Fruit fly (Drosophila melanogaster) whole organism, prepupa: ENCODE results near the gene CG6398.

ENCODE experiments used
- CG10669 ChIP-seq: fragments of 200-800 bp; sonication (Bioruptor generic); optimal IDR thresholded peaks from 3 replicates; lab custom pipeline; 2018; ENCODE audit warnings: missing biosample characterization, mild to moderate bottlenecking, missing genetic modification characterization, moderate library complexity
- CG4318 ChIP-seq: fragments of 200-800 bp; sonication (Bioruptor generic); optimal IDR thresholded peaks from 3 replicates; lab custom pipeline; 2017; ENCODE audit warnings: missing biosample characterization, mild to moderate bottlenecking, missing genetic modification characterization
- CG6163 ChIP-seq: fragments of 200-800 bp; sonication (Bioruptor generic); IDR thresholded peaks from 3 replicates; pipeline ENCODE4 v1.3.6; 2022; ENCODE audit warnings: missing biosample characterization, missing genetic modification characterization
- CG6792 ChIP-seq: fragments of 200-800 bp; sonication (Bioruptor generic); optimal IDR thresholded peaks from 3 replicates; lab custom pipeline; 2016; ENCODE audit warnings: missing biosample characterization, missing genetic modification characterization
- CG9139 ChIP-seq: fragments of 200-800 bp; sonication (Bioruptor generic); optimal IDR thresholded peaks from 3 replicates; lab custom pipeline; 2017; ENCODE audit warnings: missing biosample characterization, mild to moderate bottlenecking, missing genetic modification characterization
- Eip78C ChIP-seq: fragments of 200-800 bp; sonication (Bioruptor generic); peaks from one replicate; lab custom pipeline; 2016; ENCODE audit warnings: missing biosample characterization, missing genetic modification characterization
- Smox ChIP-seq: fragments of 200-800 bp; sonication (Bioruptor generic); optimal IDR thresholded peaks from 3 replicates; lab custom pipeline; 2016; ENCODE audit warnings: missing biosample characterization, missing genetic modification characterization
- Sox15 ChIP-seq: fragments of 200-800 bp; sonication (Bioruptor generic); optimal IDR thresholded peaks from 3 replicates; lab custom pipeline; 2016; ENCODE audit warnings: missing biosample characterization, missing genetic modification characterization
- esn ChIP-seq: fragments of 200-800 bp; sonication (Bioruptor generic); optimal IDR thresholded peaks from 2 replicates; lab custom pipeline; 2016; ENCODE audit warnings: missing biosample characterization, mild to moderate bottlenecking, missing genetic modification characterization, moderate library complexity
- lz ChIP-seq: fragments of 200-800 bp; sonication (Bioruptor generic); optimal IDR thresholded peaks from 3 replicates; lab custom pipeline; 2016; ENCODE audit warnings: missing biosample characterization, missing genetic modification characterization
- pdm3 ChIP-seq: fragments of 200-800 bp; sonication (Bioruptor generic); optimal IDR thresholded peaks from 3 replicates; lab custom pipeline; 2016; ENCODE audit warnings: missing biosample characterization, missing genetic modification characterization

DNA sequence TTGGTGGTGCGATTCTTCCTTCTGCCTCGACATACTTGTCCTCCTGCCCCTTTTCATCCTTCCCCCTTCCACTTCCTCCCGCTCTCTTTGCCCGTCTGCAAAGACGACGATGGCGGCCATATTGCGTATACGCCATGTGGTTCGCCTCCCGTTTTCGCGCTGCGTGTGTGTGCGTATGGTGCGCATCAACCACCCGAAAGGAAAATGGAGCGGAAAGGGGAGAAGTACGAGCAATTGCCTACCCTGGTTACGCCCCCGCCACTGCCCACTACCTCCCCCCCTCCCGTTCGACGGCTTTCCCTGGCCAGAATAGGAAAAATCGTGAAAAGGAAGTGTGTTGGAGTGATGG is 30.9 kb upstream of the CG6398 start:
- no peak for TF ChIP-seq pdm3
- no peak for TF ChIP-seq Smox (GFP tag; lab: Kevin White, UChicago)
- no peak for TF ChIP-seq CG6792 (GFP tag; lab: Kevin White, UChicago)
- no peak for TF ChIP-seq esn (GFP tag; lab: Kevin White, UChicago)
- no peak for TF ChIP-seq CG6163 (GFP tag; lab: Robert Waterston, UW)
- TF ChIP-seq CG10669 (GFP tag; lab: Kevin White, UChicago) = no peak
- no peak for TF ChIP-seq Eip78C (GFP tag; lab: Kevin White, UChicago)
- TF ChIP-seq lz = no peak
- no peak for TF ChIP-seq Sox15 (GFP tag; lab: Kevin White, UChicago)
- TF ChIP-seq CG4318 (GFP tag; lab: Kevin White, UChicago) = no peak
- TF ChIP-seq CG9139 (GFP tag; lab: Kevin White, UChicago) = no peak
